Worm (Caenorhabditis elegans): ENCODE results near the gene T05C7.4.

Gene T05C7.4

ce11 chrIV:53539-53938, at the start of gene T05C7.4:
TSS of gene T05C7.4 (minus strand) at chrIV:53639.
- TF ChIP-seq M03D4.4 (tag; optimal IDR thresholded peaks at IDR 0.05) = no peak
- no peak for TF ChIP-seq mab-5 (tag; optimal IDR thresholded peaks at IDR 0.05)
- no peak for TF ChIP-seq ham-2 (GFP tag; optimal IDR thresholded peaks at IDR 0.05)
- no peak for TF ChIP-seq lin-32 (GFP tag; optimal IDR thresholded peaks at IDR 0.05)
- no peak for TF ChIP-seq nhr-28 (tag; optimal IDR thresholded peaks at IDR 0.05)
- TF ChIP-seq mls-2 (tag; optimal IDR thresholded peaks at IDR 0.05) = no peak
- TF ChIP-seq sptf-1 (tag; optimal IDR thresholded peaks at IDR 0.05) = no peak
- TF ChIP-seq nhr-12 (tag; optimal IDR thresholded peaks at IDR 0.05) = no peak
- no peak for TF ChIP-seq nhr-2 (tag; optimal IDR thresholded peaks at IDR 0.05)
- TF ChIP-seq bed-3 (GFP tag; optimal IDR thresholded peaks at IDR 0.05) = no peak
- no peak for TF ChIP-seq mep-1 (tag; optimal IDR thresholded peaks at IDR 0.05)
- no peak for TF ChIP-seq ztf-11 (tag; optimal IDR thresholded peaks at IDR 0.05)
- no peak for TF ChIP-seq elt-1 (tag; optimal IDR thresholded peaks at IDR 0.05; ENCODE audit: borderline replicate concordance, insufficient read depth)
- no peak for TF ChIP-seq flh-1 (GFP tag; optimal IDR thresholded peaks at IDR 0.05)
- no peak for TF ChIP-seq ces-1 (GFP tag; optimal IDR thresholded peaks at IDR 0.05)
- TF ChIP-seq unc-39 (tag; optimal IDR thresholded peaks at IDR 0.05) = no peak
- no peak for TF ChIP-seq ceh-43 (GFP tag; optimal IDR thresholded peaks at IDR 0.05)
- TF ChIP-seq ceh-83 (GFP tag; optimal IDR thresholded peaks at IDR 0.05) = no peak
- no peak for TF ChIP-seq unc-62 (GFP tag; optimal IDR thresholded peaks at IDR 0.05)
- no peak for TF ChIP-seq drap-1 (GFP tag; optimal IDR thresholded peaks at IDR 0.05)

ce11 chrIV:102848-103247, 49.4 kb upstream of the T05C7.4 start:
- TF ChIP-seq ces-1 (GFP tag; optimal IDR thresholded peaks at IDR 0.05) = no peak
- TF ChIP-seq nhr-2 (tag; optimal IDR thresholded peaks at IDR 0.05) = peak; percentile 18
- TF ChIP-seq lsy-2 (tag; optimal IDR thresholded peaks at IDR 0.05) = no peak
- TF ChIP-seq nhr-12 (tag; optimal IDR thresholded peaks at IDR 0.05) = no peak
- no peak for TF ChIP-seq mep-1 (tag; optimal IDR thresholded peaks at IDR 0.05)
- no peak for TF ChIP-seq ceh-83 (GFP tag; optimal IDR thresholded peaks at IDR 0.05)
- no peak for TF ChIP-seq sptf-1 (tag; optimal IDR thresholded peaks at IDR 0.05)
- peak; percentile 45 for TF ChIP-seq zip-8 (tag; optimal IDR thresholded peaks at IDR 0.05)
- TF ChIP-seq M03D4.4 (tag; optimal IDR thresholded peaks at IDR 0.05) = no peak

- TF ChIP-seq ces-1 (GFP tag; optimal IDR thresholded peaks at IDR 0.05) (peak; percentile 63), unc-62 (GFP tag; optimal IDR thresholded peaks at IDR 0.05) (no peak), nhr-12 (tag; optimal IDR thresholded peaks at IDR 0.05) (no peak), nhr-237 (tag; optimal IDR thresholded peaks at IDR 0.05) (no peak), ztf-11 (tag; optimal IDR thresholded peaks at IDR 0.05) (no peak), drap-1 (GFP tag; optimal IDR thresholded peaks at IDR 0.05) (no peak), sptf-1 (tag; optimal IDR thresholded peaks at IDR 0.05) (no peak)
These were observed 44.2 kb upstream of the T05C7.4 start for ce11 chrIV:97681-98080.

DNA sequence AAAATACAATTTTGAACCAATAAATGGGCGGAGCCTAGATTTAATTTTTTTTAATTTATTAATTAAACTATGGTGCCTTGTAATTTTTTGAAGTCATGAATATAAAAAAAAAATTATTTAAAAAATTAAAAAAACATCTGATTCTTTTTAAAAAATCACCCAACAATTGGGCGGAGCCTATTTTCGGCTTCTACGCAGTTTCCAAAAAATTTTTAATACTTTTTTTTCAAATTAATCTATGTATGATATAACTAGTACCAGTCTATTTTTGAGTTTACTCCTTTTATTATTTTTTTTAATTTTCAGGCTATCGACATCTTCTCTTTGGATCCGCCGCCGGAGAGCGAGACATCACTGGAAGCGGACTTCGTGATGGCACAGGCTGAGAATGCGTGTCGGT, 38.2 kb upstream of the T05C7.4 start, which contains the start of gene tpa-1:
Gene tpa-1 (plus strand): TSS at position 301 of the 400 bp plus-strand sequence.
- TF ChIP-seq lsy-2 (tag; optimal IDR thresholded peaks at IDR 0.05) = no peak
- TF ChIP-seq nhr-28 (tag; optimal IDR thresholded peaks at IDR 0.05) = no peak

DNA sequence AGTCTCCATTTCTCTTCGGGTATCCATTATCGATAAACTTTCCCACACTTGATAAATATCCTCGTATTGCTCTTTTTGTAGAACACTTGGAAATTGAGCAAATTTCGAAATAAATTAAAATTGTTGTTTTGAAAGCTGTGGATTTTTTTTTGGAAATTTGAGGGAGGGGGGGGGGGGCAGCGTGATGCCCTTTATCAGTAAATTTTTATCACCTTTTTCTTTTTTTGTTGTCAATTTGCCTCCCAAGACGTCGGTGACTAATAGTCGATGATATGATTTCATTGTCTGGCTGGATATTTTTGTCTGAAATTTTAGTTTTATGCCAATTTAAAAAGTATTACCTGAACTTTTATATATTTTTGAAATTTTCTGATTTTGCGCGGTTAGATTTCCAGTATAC, 36.6 kb upstream of the T05C7.4 start, which contains the start of gene scl-23:
Gene scl-23 (minus strand): TSS at position 101 of the 400 bp plus-strand sequence.
- TF ChIP-seq nhr-237 (tag; optimal IDR thresholded peaks at IDR 0.05) (no peak), flh-1 (GFP tag; optimal IDR thresholded peaks at IDR 0.05) (no peak), nhr-12 (tag; optimal IDR thresholded peaks at IDR 0.05) (no peak), ces-1 (GFP tag; optimal IDR thresholded peaks at IDR 0.05) (no peak), ztf-11 (tag; optimal IDR thresholded peaks at IDR 0.05) (no peak), blmp-1 (tag; optimal IDR thresholded peaks at IDR 0.05) (no peak), ceh-43 (GFP tag; optimal IDR thresholded peaks at IDR 0.05) (no peak), tbx-8 (GFP tag; optimal IDR thresholded peaks at IDR 0.05) (no peak), elt-1 (tag; optimal IDR thresholded peaks at IDR 0.05; ENCODE audit: borderline replicate concordance, insufficient read depth) (no peak), ceh-83 (GFP tag; optimal IDR thresholded peaks at IDR 0.05) (no peak), lin-32 (GFP tag; optimal IDR thresholded peaks at IDR 0.05) (no peak), mls-2 (tag; optimal IDR thresholded peaks at IDR 0.05) (no peak), sptf-1 (tag; optimal IDR thresholded peaks at IDR 0.05) (no peak), mab-5 (tag; optimal IDR thresholded peaks at IDR 0.05) (no peak)

DNA sequence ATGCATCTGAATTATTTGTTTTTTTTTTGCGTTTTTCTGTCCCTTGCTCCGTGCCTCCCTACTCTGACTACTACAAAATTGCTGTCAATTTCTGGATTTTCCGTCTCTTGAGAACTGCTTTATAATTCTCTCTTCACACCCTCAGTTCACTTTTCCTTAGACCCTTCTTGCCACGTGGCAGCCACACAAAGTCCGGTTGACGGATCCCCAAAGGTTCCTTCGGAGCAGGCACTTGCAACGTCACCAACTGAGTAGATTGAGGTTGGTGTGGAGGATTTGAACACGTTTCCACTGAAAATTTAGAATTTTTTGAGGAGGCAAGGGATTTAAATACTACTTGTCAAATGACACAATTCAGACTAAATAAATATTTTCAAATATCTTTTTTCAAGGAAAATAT, 33.3 kb upstream of the T05C7.4 start:
- no peak for TF ChIP-seq nhr-12 (tag; optimal IDR thresholded peaks at IDR 0.05)
- no peak for TF ChIP-seq nhr-28 (tag; optimal IDR thresholded peaks at IDR 0.05)
- no peak for TF ChIP-seq nhr-2 (tag; optimal IDR thresholded peaks at IDR 0.05)
- no peak for TF ChIP-seq unc-120 (tag; optimal IDR thresholded peaks at IDR 0.05; ENCODE audit: poor library complexity, severe bottlenecking)
